Worm (Caenorhabditis elegans) whole organism, late embryonic: ENCODE measurements around the gene ttr-31.

Experiments used
- C08G9.2 ChIP-seq: sonication (generic microtip); optimal IDR thresholded peaks from 2 replicates; lab custom pipeline; 2016; ENCODE audit warnings: mild to moderate bottlenecking, missing genetic modification characterization, moderate library complexity, missing compliant biosample characterization
- ahr-1 ChIP-seq: sonication (generic microtip); optimal IDR thresholded peaks from 2 replicates; lab custom pipeline; 2016; ENCODE audit warnings: missing genetic modification characterization, missing compliant biosample characterization
- ama-1 ChIP-seq: fragments of 150-350 bp; optimal IDR thresholded peaks from 2 replicates; lab custom pipeline; 2014
- ets-4 ChIP-seq: sonication (generic microtip); optimal IDR thresholded peaks from 2 replicates; lab custom pipeline; 2016; ENCODE audit warnings: missing genetic modification characterization, missing compliant biosample characterization
- eyg-1 ChIP-seq: sonication (generic microtip); optimal IDR thresholded peaks from 2 replicates; lab custom pipeline; 2016; ENCODE audit warnings: missing genotype, missing genetic modification characterization, missing compliant biosample characterization
- fkh-10 ChIP-seq: fragments of 150-350 bp; optimal IDR thresholded peaks from 2 replicates; lab custom pipeline; 2014; ENCODE audit warnings: missing biosample characterization, missing genetic modification reagents, missing genetic modification characterization
- hlh-15 ChIP-seq: sonication (generic microtip); optimal IDR thresholded peaks from 2 replicates; lab custom pipeline; 2016; ENCODE audit warnings: missing genetic modification characterization, missing compliant biosample characterization
- madf-2 ChIP-seq: sonication (generic microtip); optimal IDR thresholded peaks from 2 replicates; lab custom pipeline; 2017; ENCODE audit warnings: missing genetic modification characterization, missing compliant biosample characterization
- pha-4 ChIP-seq: fragments of 150-350 bp; optimal IDR thresholded peaks from 2 replicates; lab custom pipeline; 2018; ENCODE audit warnings: missing biosample characterization, missing genetic modification reagents, missing genetic modification characterization
- pros-1 ChIP-seq: fragments of 150-350 bp; optimal IDR thresholded peaks from 2 replicates; lab custom pipeline; 2014; ENCODE audit warnings: missing biosample characterization, missing genetic modification reagents, missing genetic modification characterization
- unc-55 ChIP-seq: sonication (generic microtip); optimal IDR thresholded peaks from 2 replicates; lab custom pipeline; 2017; ENCODE audit warnings: missing biosample characterization, missing genetic modification reagents, missing genetic modification characterization

ce11 chrX:11031047-11031695 lies 22.3 kb upstream of the ttr-31 start:
- TF ChIP-seq ahr-1 (tag; lab: Kevin White, UChicago): peak; percentile 9
- TF ChIP-seq eyg-1: peak; percentile 71
- no peak for TF ChIP-seq pha-4 (tag; lab: Kevin White, UChicago)
- peak; percentile 73 for TF ChIP-seq madf-2 (tag; lab: Kevin White, UChicago)
- peak; percentile 90 for TF ChIP-seq pros-1 (tag; lab: Kevin White, UChicago)
- TF ChIP-seq hlh-15 (tag; lab: Kevin White, UChicago): no peak
- TF ChIP-seq ets-4 (tag; lab: Kevin White, UChicago): peak; percentile 74
- peak; percentile 75 for TF ChIP-seq C08G9.2
- peak; percentile 85 for TF ChIP-seq unc-55 (GFP tag; lab: Kevin White, UChicago)
- TF ChIP-seq ama-1 (lab: Kevin White, UChicago): peak; percentile 34
- TF ChIP-seq fkh-10 (GFP tag; lab: Kevin White, UChicago): no peak
